Worm (Caenorhabditis elegans): ENCODE measurements around the gene ehs-1.

ce11 chrII:5801075-5801474 is 19.4 kb upstream of the ehs-1 start, which contains the start of the genes K05F1.9 and K05F1.1:
- TF ChIP-seq W03F9.2 (tag; optimal IDR thresholded peaks at IDR 0.05) (no peak), him-1 (tag; optimal IDR thresholded peaks at IDR 0.05) (no peak), dao-5 (tag; optimal IDR thresholded peaks at IDR 0.05) (no peak)

Measured in whole organism, L4/young adult.